Worm (Caenorhabditis elegans): Measurements from ENCODE around the gene T28A11.19.
A peak's percentile ranks its signal among the peaks of the same experiment; 100 is the strongest.

The T28A11.19 gene

ce11 chrV:3276184-3276583, 6.9 kb upstream of the T28A11.19 start (continued):
- TF ChIP-seq nhr-19 (GFP tag; conservative IDR thresholded peaks at IDR 0.05) (peak; percentile 33; the same call in 1 of the 2 replicates), nhr-71 (tag; optimal IDR thresholded peaks at IDR 0.05) (peak; percentile 71), C04F5.9 (tag; optimal IDR thresholded peaks at IDR 0.05) (no peak), nhr-20 (tag; optimal IDR thresholded peaks at IDR 0.05) (peak; percentile 29)

- no peak for TF ChIP-seq egl-13 (tag; optimal IDR thresholded peaks at IDR 0.05)
- no peak for TF ChIP-seq ceh-90 (tag; optimal IDR thresholded peaks at IDR 0.05)
- no peak for TF ChIP-seq Y116A8C.19 (tag; optimal IDR thresholded peaks at IDR 0.05; ENCODE audit: borderline replicate concordance)
- no peak for TF ChIP-seq unc-98 (GFP tag; IDR thresholded peaks at IDR 0.05)
- no peak for TF ChIP-seq vab-15 (tag; optimal IDR thresholded peaks at IDR 0.05)
- no peak for TF ChIP-seq pag-3 (tag; optimal IDR thresholded peaks at IDR 0.05; ENCODE audit: borderline replicate concordance, insufficient read depth)
- no peak for TF ChIP-seq lir-3 (tag; optimal IDR thresholded peaks at IDR 0.05; ENCODE audit: poor library complexity)
- TF ChIP-seq elt-2 (tag; optimal IDR thresholded peaks at IDR 0.05): no peak
- no peak for TF ChIP-seq tlp-1 (tag; optimal IDR thresholded peaks at IDR 0.05)
- TF ChIP-seq nhr-47 (tag; optimal IDR thresholded peaks at IDR 0.05): no peak
Observed at ce11 chrV:3275033-3275432, 5.7 kb upstream of the T28A11.19 start, which contains the start of gene T28A11.3. TSS of gene T28A11.3 (plus strand) at chrV:3275333.

- no peak for TF ChIP-seq elt-3 (tag; optimal IDR thresholded peaks at IDR 0.05)
- TF ChIP-seq mep-1 (tag; optimal IDR thresholded peaks at IDR 0.05): no peak
- no peak for TF ChIP-seq tbx-2 (tag; optimal IDR thresholded peaks at IDR 0.05)
- no peak for TF ChIP-seq C34B4.2 (tag; optimal IDR thresholded peaks at IDR 0.05)
- TF ChIP-seq nhr-20 (tag; optimal IDR thresholded peaks at IDR 0.05): no peak
- TF ChIP-seq vab-15 (tag; optimal IDR thresholded peaks at IDR 0.05): no peak
- no peak for TF ChIP-seq nhr-77 (tag; optimal IDR thresholded peaks at IDR 0.05)
- no peak for TF ChIP-seq ceh-8 (GFP tag; optimal IDR thresholded peaks at IDR 0.05)
- no peak for TF ChIP-seq fkh-10 (GFP tag; optimal IDR thresholded peaks at IDR 0.05)
- no peak for TF ChIP-seq ceh-90 (tag; optimal IDR thresholded peaks at IDR 0.05)
- TF ChIP-seq fkh-4 (tag; optimal IDR thresholded peaks at IDR 0.05; ENCODE audit: borderline replicate concordance): no peak
- no peak for TF ChIP-seq fos-1 (tag; optimal IDR thresholded peaks at IDR 0.05)
- TF ChIP-seq mef-2 (tag; optimal IDR thresholded peaks at IDR 0.05): no peak
- TF ChIP-seq egl-27 (tag; optimal IDR thresholded peaks at IDR 0.05): no peak
- TF ChIP-seq dsc-1 (tag; optimal IDR thresholded peaks at IDR 0.05): no peak
Observed at ce11 chrV:3273577-3274100, 4.3 kb upstream of the T28A11.19 start, which contains the start of gene T28A11.4. TSS of gene T28A11.4 (plus strand) at chrV:3274050.

ce11 chrV:3273156-3273555, 3.8 kb upstream of the T28A11.19 start, which contains the start of gene T28A11.20:
TSS of gene T28A11.20 (minus strand) at chrV:3273256.
- TF ChIP-seq efl-1 (optimal IDR thresholded peaks at IDR 0.05) (no peak), efl-1 (GFP tag; optimal IDR thresholded peaks at IDR 0.05 in 1 of 2) (peak in 1 of 2 experiments; percentile 70), zag-1 (tag; optimal IDR thresholded peaks at IDR 0.05) (no peak)

ce11 chrV:3267950-3268349, 1.4 kb downstream of the T28A11.19 start, which contains the start of gene T28A11.18:
TSS of gene T28A11.18 (minus strand) at chrV:3268050.
- TF ChIP-seq lsy-2 (tag; optimal IDR thresholded peaks at IDR 0.05): no peak
- TF ChIP-seq mdl-1 (tag; optimal IDR thresholded peaks at IDR 0.05): no peak
- no peak for TF ChIP-seq fkh-4 (tag; optimal IDR thresholded peaks at IDR 0.05; ENCODE audit: borderline replicate concordance)
- no peak for TF ChIP-seq lin-13 (GFP tag; optimal IDR thresholded peaks at IDR 0.05)
- no peak for TF ChIP-seq xbp-1 (tag; optimal IDR thresholded peaks at IDR 0.05)
